Worm (Caenorhabditis elegans) whole organism, L1 larva: ENCODE data around the gene tsp-18.

Source experiments
- aly-2 ChIP-seq: fragments of 150-350 bp; optimal IDR thresholded peaks from 2 replicates; lab custom pipeline; 2014; ENCODE audit warnings: missing biosample characterization, missing genetic modification characterization
- ceh-90 ChIP-seq: sonication (generic microtip); optimal IDR thresholded peaks from 2 replicates; lab custom pipeline; 2016; ENCODE audit warnings: missing genetic modification characterization, missing compliant biosample characterization
- lin-13 ChIP-seq: fragments of 150-350 bp; optimal IDR thresholded peaks from 2 replicates; lab custom pipeline; 2014; ENCODE audit warnings: missing biosample characterization, missing genetic modification reagents, missing genetic modification characterization
- lsy-2 ChIP-seq, 2 experiments: fragments of 150-350 bp; optimal IDR thresholded peaks; 2 replicates each; lab custom pipeline; 2014; ENCODE audit warnings: missing biosample characterization in 2 of 2, missing genetic modification characterization in 2 of 2
- nhr-20 ChIP-seq: sonication (generic microtip); optimal IDR thresholded peaks from 2 replicates; lab custom pipeline; 2016; ENCODE audit warnings: mild to moderate bottlenecking, missing genetic modification characterization, missing compliant biosample characterization
- nhr-237 ChIP-seq: fragments of 150-350 bp; optimal IDR thresholded peaks from 2 replicates; lab custom pipeline; 2014; ENCODE audit warnings: missing biosample characterization, missing genetic modification characterization
- pag-3 ChIP-seq: sonication (generic microtip); optimal IDR thresholded peaks from 2 replicates; lab custom pipeline; 2017; ENCODE audit warnings: missing genetic modification characterization, mild to moderate bottlenecking, missing compliant biosample characterization, antibody characterized with exemption, borderline replicate concordance; ENCODE audit not compliant: insufficient read depth
- sox-4 ChIP-seq: sonication (generic microtip); optimal IDR thresholded peaks from 2 replicates; lab custom pipeline; 2016; ENCODE audit warnings: missing genetic modification characterization, missing compliant biosample characterization
- tbx-2 ChIP-seq: sonication (generic microtip); optimal IDR thresholded peaks from 2 replicates; lab custom pipeline; 2016; ENCODE audit warnings: missing genetic modification characterization, missing compliant biosample characterization
- unc-30 ChIP-seq: sonication (generic microtip); optimal IDR thresholded peaks from 2 replicates; lab custom pipeline; 2017; ENCODE audit warnings: missing biosample characterization, missing genetic modification characterization
- unc-98 ChIP-seq: fragments of 200-800 bp; sonication (Bioruptor generic); IDR thresholded peaks from 2 replicates; pipeline ENCODE4 v1.3.6; 2022; ENCODE audit warnings: missing genetic modification characterization, missing compliant biosample characterization

DNA sequence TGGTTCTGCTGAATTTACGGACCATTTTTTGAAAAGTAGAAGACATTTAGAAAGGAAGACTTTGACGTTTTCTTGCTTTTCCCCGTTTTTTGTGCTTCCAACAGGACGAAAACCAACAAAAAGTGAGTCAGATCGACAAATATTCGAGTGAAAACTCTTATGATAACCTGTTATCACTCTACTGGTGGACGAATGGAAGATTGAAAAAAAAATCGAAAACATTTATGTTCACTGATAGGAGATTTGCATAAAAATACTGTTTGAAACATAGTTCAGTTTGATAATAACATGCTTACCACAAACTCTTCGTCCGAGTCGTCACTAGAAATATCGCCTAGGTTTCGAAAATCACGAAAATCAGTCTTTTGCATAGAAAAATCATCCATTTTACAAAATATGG lies 31.9 kb upstream of the tsp-18 start:
- TF ChIP-seq ceh-90 (tag; lab: Kevin White, UChicago) (no peak), sox-4 (no peak), lin-13 (no peak), lsy-2 (tag; optimal IDR thresholded peaks at IDR 0.05; lab: Kevin White, UChicago) (no peak), unc-30 (tag; lab: Kevin White, UChicago) (no peak), nhr-20 (tag; lab: Kevin White, UChicago) (no peak), aly-2 (tag; lab: Kevin White, UChicago) (no peak), pag-3 (tag; lab: Kevin White, UChicago) (no peak), unc-98 (no peak), tbx-2 (tag; lab: Kevin White, UChicago) (no peak), nhr-237 (no peak)
